Worm (Caenorhabditis elegans) whole organism, midembryonic: Measurements from ENCODE around the gene T24B8.4.

ENCODE experiments used
- T22C8.4 ChIP-seq: fragments of 200-800 bp; sonication (Bioruptor generic); IDR thresholded peaks from 2 replicates; pipeline ENCODE4 v1.3.6; 2022; ENCODE audit warnings: missing genetic modification characterization, missing compliant biosample characterization
- cog-1 ChIP-seq: sonication (generic microtip); optimal IDR thresholded peaks from 2 replicates; lab custom pipeline; 2016; ENCODE audit warnings: missing genetic modification characterization, missing compliant biosample characterization
- flt-1 ChIP-seq: fragments of 200-800 bp; sonication (Bioruptor generic); IDR thresholded peaks from 2 replicates; pipeline ENCODE4 v1.3.6; 2022; ENCODE audit warnings: missing genetic modification characterization, missing compliant biosample characterization
- klf-2 ChIP-seq: fragments of 200-800 bp; sonication (Bioruptor generic); conservative IDR thresholded peaks from 2 replicates; pipeline ENCODE4 v1.3.6; 2022; ENCODE audit warnings: missing genetic modification reagents, missing genetic modification characterization, missing compliant biosample characterization
- med-1 ChIP-seq: sonication (generic microtip); optimal IDR thresholded peaks from 2 replicates; lab custom pipeline; 2017; ENCODE audit warnings: missing genetic modification characterization, mild to moderate bottlenecking, missing compliant biosample characterization, antibody characterized with exemption, missing genetic modification reagents; ENCODE audit not compliant: insufficient read depth
- ref-1 ChIP-seq: fragments of 200-800 bp; sonication (Bioruptor generic); conservative IDR thresholded peaks from 2 replicates; pipeline ENCODE4 v1.3.6; 2022; ENCODE audit warnings: missing genetic modification reagents, missing genetic modification characterization, missing compliant biosample characterization
- tab-1 ChIP-seq: fragments of 200-800 bp; sonication (Bioruptor generic); IDR thresholded peaks from 2 replicates; pipeline ENCODE4 v1.3.6; 2022; ENCODE audit warnings: missing genetic modification characterization, missing compliant biosample characterization
- ztf-23 ChIP-seq: fragments of 200-800 bp; sonication (Bioruptor generic); IDR thresholded peaks from 2 replicates; pipeline ENCODE4 v1.3.6; 2022; ENCODE audit warnings: missing genetic modification reagents, missing genetic modification characterization, missing compliant biosample characterization
- ztf-29 ChIP-seq: fragments of 200-800 bp; sonication (Bioruptor generic); IDR thresholded peaks from 2 replicates; pipeline ENCODE4 v1.3.6; 2022; ENCODE audit warnings: missing genetic modification reagents, missing genetic modification characterization, missing compliant biosample characterization

T24B8.4 gene

DNA sequence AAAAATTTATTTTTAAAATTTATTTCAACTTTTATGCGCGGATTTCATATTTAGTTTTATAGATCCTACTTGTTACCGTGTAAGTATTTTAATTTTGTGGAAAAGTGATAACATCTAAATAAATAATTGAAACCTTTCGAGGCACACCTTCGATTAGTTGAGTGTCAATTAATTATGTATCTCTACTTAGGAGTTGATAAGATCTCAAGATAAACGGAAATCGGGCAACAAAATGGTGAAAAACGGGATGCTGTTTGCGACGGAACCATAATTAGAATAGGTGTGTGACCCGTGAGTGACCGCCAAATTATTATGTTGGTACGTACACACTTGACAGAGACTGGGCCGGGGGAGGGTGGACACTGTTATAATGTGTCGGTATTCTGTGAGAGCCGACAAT, 44.3 kb downstream of the T24B8.4 start:
- no peak for TF ChIP-seq ztf-29

DNA sequence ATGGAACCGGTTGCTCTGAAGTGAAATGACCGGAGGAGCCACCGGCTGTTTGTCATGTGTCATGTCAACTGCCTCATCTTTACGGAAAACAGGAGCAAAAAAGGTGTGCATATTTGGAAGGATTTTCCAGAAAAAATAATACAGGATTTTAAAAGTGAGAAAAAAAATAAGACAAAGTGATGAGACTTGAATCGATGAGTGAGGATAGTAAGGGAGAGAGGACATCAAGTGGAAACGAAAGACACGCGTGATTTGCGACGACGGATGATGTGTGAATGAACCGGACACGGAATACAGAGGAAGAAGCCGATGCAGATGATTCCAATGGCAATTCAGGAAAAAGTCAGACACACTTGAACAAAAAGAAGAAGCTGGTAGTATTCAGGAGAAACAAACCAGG, 46.3 kb downstream of the T24B8.4 start:
- no peak for TF ChIP-seq ref-1 (GFP tag; lab: Robert Waterston, UW)
- TF ChIP-seq klf-2 (GFP tag; lab: Robert Waterston, UW) = no peak
- no peak for TF ChIP-seq ztf-23 (GFP tag; lab: Robert Waterston, UW)
- no peak for TF ChIP-seq cog-1

DNA sequence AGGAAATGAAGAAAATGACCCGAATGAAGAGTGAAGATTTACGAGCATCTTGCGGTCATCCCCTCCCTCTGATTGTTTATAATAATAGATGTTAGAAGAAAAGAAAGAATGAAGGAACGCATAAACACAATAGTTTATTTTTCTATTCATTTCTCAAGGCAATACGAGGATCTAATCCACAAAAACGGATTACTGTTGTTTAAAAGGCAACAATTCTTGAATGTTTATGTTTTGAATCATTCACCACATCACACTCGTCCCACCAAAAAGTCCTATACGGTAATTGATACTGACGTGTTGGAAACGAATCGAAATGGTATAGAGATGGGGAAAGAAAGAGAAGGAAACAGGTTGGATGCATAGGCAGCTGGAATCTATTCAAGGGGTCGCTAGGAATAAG, 49.0 kb downstream of the T24B8.4 start:
- TF ChIP-seq med-1 (GFP tag; lab: Kevin White, UChicago) (no peak), flt-1 (GFP tag; lab: Robert Waterston, UW) (no peak), ztf-29 (no peak), cog-1 (no peak), tab-1 (GFP tag; lab: Robert Waterston, UW) (no peak), klf-2 (GFP tag; lab: Robert Waterston, UW) (no peak), ref-1 (GFP tag; lab: Robert Waterston, UW) (no peak), ztf-23 (GFP tag; lab: Robert Waterston, UW) (no peak), T22C8.4 (GFP tag; lab: Robert Waterston, UW) (no peak)

DNA sequence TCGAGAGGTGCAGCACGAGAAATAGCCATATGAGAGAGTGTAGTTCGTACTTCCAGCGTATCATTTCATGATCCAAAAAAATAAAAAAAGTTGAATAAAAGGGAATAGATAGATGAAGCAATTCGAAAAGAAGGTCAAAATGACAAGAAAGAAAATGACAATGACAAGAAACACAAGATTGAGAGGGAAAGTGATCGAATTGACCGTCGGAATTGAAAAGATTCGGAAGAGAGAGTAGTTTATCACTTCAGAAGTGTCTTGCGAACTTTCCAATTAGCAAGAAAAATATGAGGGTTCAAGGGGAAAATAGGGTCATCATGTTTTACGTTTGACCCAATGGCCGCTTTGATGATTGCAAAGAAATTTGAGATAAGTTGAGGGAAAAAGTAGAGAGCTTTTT, 50.9 kb downstream of the T24B8.4 start, which contains the start of gene dep-1:
Gene dep-1 (minus strand): TSS at position 95 of the 400 bp plus-strand sequence.
- TF ChIP-seq cog-1 (no peak), ztf-29 (no peak), flt-1 (GFP tag; lab: Robert Waterston, UW) (no peak), tab-1 (GFP tag; lab: Robert Waterston, UW) (no peak), ref-1 (GFP tag; lab: Robert Waterston, UW) (no peak), ztf-23 (GFP tag; lab: Robert Waterston, UW) (no peak), klf-2 (GFP tag; lab: Robert Waterston, UW) (no peak), T22C8.4 (GFP tag; lab: Robert Waterston, UW) (no peak), med-1 (GFP tag; lab: Kevin White, UChicago) (no peak)

DNA sequence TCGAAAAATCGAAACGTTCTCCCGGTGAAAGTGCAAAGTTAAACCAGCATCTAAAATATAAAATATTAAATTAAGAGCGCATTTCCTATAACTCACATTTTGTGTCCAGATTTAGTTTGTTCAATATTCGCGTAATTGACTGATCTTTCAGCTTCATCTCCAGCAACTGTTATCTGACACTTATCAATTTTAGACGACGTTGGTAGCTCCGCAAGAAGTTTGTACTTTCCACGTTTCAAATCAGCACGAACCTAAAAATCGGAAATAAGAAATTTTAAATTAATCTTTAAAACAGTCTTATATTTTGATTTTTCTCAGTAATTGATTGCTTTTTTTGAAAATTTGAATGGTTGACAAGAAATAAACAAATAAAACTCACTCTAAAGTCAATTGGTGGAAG, 53.0 kb downstream of the T24B8.4 start:
- TF ChIP-seq ref-1 (GFP tag; lab: Robert Waterston, UW) = no peak
- no peak for TF ChIP-seq T22C8.4 (GFP tag; lab: Robert Waterston, UW)
- TF ChIP-seq flt-1 (GFP tag; lab: Robert Waterston, UW) = no peak
- no peak for TF ChIP-seq cog-1
- TF ChIP-seq med-1 (GFP tag; lab: Kevin White, UChicago) = no peak
- no peak for TF ChIP-seq ztf-29
- TF ChIP-seq ztf-23 (GFP tag; lab: Robert Waterston, UW) = no peak
- TF ChIP-seq klf-2 (GFP tag; lab: Robert Waterston, UW) = no peak
- no peak for TF ChIP-seq tab-1 (GFP tag; lab: Robert Waterston, UW)

DNA sequence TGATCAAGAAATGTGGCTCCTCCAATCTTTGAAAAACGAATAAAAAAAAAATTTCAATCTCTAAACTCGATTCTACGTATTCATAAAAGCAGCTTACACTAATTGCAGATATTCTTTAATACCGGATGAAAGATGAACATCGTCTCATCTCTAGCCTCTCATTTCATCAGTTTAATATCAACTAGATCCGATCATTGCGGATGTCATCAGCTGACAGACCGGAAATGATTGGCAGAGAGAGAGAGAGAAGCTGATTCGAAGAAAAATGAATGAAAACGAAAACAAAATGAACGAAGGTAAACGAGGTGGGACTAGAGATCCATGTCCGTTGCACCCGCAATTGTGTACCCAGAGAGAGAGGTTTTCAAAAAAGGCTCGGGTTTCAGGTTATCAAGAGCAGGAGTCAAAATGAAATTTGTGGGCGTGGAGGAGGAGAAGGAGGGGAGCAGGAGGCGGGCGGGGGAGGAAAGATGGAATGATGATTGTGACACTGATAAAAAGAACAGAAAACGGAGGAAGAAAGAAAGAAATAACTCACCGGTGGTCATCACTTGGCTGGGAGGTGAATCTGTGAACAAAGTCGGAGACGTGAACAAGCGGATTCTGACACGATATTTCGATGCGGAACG, 55.6 kb downstream of the T24B8.4 start:
- TF ChIP-seq tab-1 (GFP tag; lab: Robert Waterston, UW) (no peak), ztf-23 (GFP tag; lab: Robert Waterston, UW) (no peak), ref-1 (GFP tag; lab: Robert Waterston, UW) (no peak), cog-1 (no peak), T22C8.4 (GFP tag; lab: Robert Waterston, UW) (no peak), med-1 (GFP tag; lab: Kevin White, UChicago) (no peak), ztf-29 (no peak), flt-1 (GFP tag; lab: Robert Waterston, UW) (no peak), klf-2 (GFP tag; lab: Robert Waterston, UW) (no peak)

DNA sequence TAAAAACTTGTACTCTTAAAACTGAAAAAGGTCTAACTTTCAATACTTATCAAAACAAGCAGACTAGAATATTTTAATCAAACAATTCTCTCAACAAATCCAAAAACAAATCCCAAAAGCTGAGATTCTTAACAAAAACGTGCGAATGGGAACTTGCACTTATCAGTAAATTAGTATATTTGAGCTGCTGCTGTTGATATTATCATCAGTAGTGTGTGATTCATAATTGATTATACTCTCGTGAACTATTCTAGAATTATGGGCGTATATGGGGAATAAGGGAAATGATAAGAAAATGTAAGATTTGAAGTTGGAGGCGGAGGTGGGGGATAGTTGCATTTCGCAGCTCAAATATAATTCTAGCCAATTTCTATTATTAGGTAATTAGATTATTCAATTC, 56.5 kb downstream of the T24B8.4 start:
- TF ChIP-seq flt-1 (GFP tag; lab: Robert Waterston, UW) (no peak), ztf-23 (GFP tag; lab: Robert Waterston, UW) (no peak), cog-1 (no peak), T22C8.4 (GFP tag; lab: Robert Waterston, UW) (no peak), ztf-29 (no peak), klf-2 (GFP tag; lab: Robert Waterston, UW) (no peak), med-1 (GFP tag; lab: Kevin White, UChicago) (no peak), ref-1 (GFP tag; lab: Robert Waterston, UW) (no peak), tab-1 (GFP tag; lab: Robert Waterston, UW) (no peak)
